Fruit fly (Drosophila melanogaster) whole organism, embryonic: ENCODE data around the gene CG9240.

ENCODE experiments used
- Ada2b ChIP-seq: fragments of 200-800 bp; sonication (Bioruptor generic); IDR thresholded peaks from 2 replicates; pipeline ENCODE4 v1.3.6; 2022; ENCODE audit warnings: missing biosample characterization, missing genetic modification characterization
- CG11085 ChIP-seq: fragments of 200-800 bp; sonication (Bioruptor generic); IDR thresholded peaks from 2 replicates; pipeline ENCODE4 v1.3.6; 2022; ENCODE audit warnings: missing biosample characterization, missing genetic modification characterization
- CG13296 ChIP-seq: fragments of 200-800 bp; sonication (Bioruptor generic); optimal IDR thresholded peaks from 3 replicates; lab custom pipeline; 2018; ENCODE audit warnings: missing biosample characterization, mild to moderate bottlenecking, missing genetic modification characterization
- CG15011 ChIP-seq: fragments of 200-800 bp; sonication (Bioruptor generic); optimal IDR thresholded peaks from 3 replicates; lab custom pipeline; 2018; ENCODE audit warnings: missing biosample characterization, mild to moderate bottlenecking, missing genetic modification characterization
- CG15073 ChIP-seq: fragments of 200-800 bp; sonication (Bioruptor generic); optimal IDR thresholded peaks from 2 replicates; lab custom pipeline; 2016; ENCODE audit warnings: missing biosample characterization, missing genetic modification characterization
- CG3163 ChIP-seq: fragments of 200-800 bp; sonication (Bioruptor generic); optimal IDR thresholded peaks from 3 replicates; lab custom pipeline; 2016; ENCODE audit warnings: missing biosample characterization, missing genetic modification characterization
- CG32767 ChIP-seq: fragments of 200-800 bp; sonication (Bioruptor generic); IDR thresholded peaks from 2 replicates; pipeline ENCODE4 v1.3.6; 2022; ENCODE audit warnings: missing biosample characterization, missing genetic modification characterization
- CG33213 ChIP-seq: fragments of 200-800 bp; sonication (Bioruptor generic); optimal IDR thresholded peaks from 3 replicates; lab custom pipeline; 2016; ENCODE audit warnings: missing biosample characterization, missing genetic modification characterization
- CG3407 ChIP-seq: fragments of 200-800 bp; sonication (Bioruptor generic); optimal IDR thresholded peaks from 2 replicates; lab custom pipeline; 2018; ENCODE audit warnings: missing biosample characterization, mild to moderate bottlenecking, missing genetic modification characterization
- CG34224 ChIP-seq: fragments of 200-800 bp; sonication (Bioruptor generic); IDR thresholded peaks from 3 replicates; pipeline ENCODE4 v1.3.6; 2022; ENCODE audit warnings: missing biosample characterization, missing genetic modification characterization; ENCODE audit not compliant: partially characterized antibody
- CG42726 ChIP-seq: fragments of 200-800 bp; sonication (Bioruptor generic); IDR thresholded peaks from 2 replicates; pipeline ENCODE4 v1.3.6; 2022; ENCODE audit warnings: missing biosample characterization, missing genetic modification characterization; ENCODE audit not compliant: partially characterized antibody
- CG4282 ChIP-seq: fragments of 200-800 bp; sonication (Bioruptor generic); optimal IDR thresholded peaks from 2 replicates; lab custom pipeline; 2016; ENCODE audit warnings: missing biosample characterization, missing genetic modification characterization
- CG4617 ChIP-seq: fragments of 200-800 bp; sonication (Bioruptor generic); optimal IDR thresholded peaks from 3 replicates; lab custom pipeline; 2016; ENCODE audit warnings: missing biosample characterization, missing genetic modification characterization, borderline replicate concordance
- CG4730 ChIP-seq: fragments of 200-800 bp; sonication (Bioruptor generic); IDR thresholded peaks from 2 replicates; pipeline ENCODE4 v1.3.6; 2022; ENCODE audit warnings: missing biosample characterization, missing genetic modification characterization
- CG8359 ChIP-seq: fragments of 200-800 bp; sonication (Bioruptor generic); optimal IDR thresholded peaks from 2 replicates; lab custom pipeline; 2017; ENCODE audit warnings: missing biosample characterization, mild to moderate bottlenecking, missing genetic modification characterization, borderline replicate concordance
- CoRest ChIP-seq: fragments of 200-800 bp; sonication (Bioruptor generic); optimal IDR thresholded peaks from 3 replicates; lab custom pipeline; 2018; ENCODE audit warnings: missing biosample characterization, mild to moderate bottlenecking, missing genetic modification characterization, moderate library complexity
- Dbx ChIP-seq: fragments of 200-800 bp; sonication (Bioruptor generic); IDR thresholded peaks from 3 replicates; pipeline ENCODE4 v1.3.6; 2022; ENCODE audit warnings: missing biosample characterization, missing genetic modification characterization
- Gsc ChIP-seq: fragments of 200-800 bp; sonication (Bioruptor generic); IDR thresholded peaks from 2 replicates; pipeline ENCODE4 v1.3.6; 2022; ENCODE audit warnings: missing biosample characterization, missing genetic modification characterization
- Hmr ChIP-seq: fragments of 200-800 bp; sonication (Bioruptor generic); optimal IDR thresholded peaks from 3 replicates; lab custom pipeline; 2017; ENCODE audit warnings: mild to moderate bottlenecking, missing biosample characterization, missing genetic modification reagents, missing genetic modification characterization
- Lhr ChIP-seq: fragments of 200-800 bp; sonication (Bioruptor generic); optimal IDR thresholded peaks from 3 replicates; lab custom pipeline; 2017; ENCODE audit warnings: mild to moderate bottlenecking, missing biosample characterization, missing genetic modification reagents, missing genetic modification characterization
- Lpt ChIP-seq: fragments of >200 bp; optimal IDR thresholded peaks from 2 replicates; lab custom pipeline; 2018; ENCODE audit warnings: missing biosample characterization, missing genetic modification characterization
- MTF-1 ChIP-seq: fragments of 200-800 bp; sonication (Bioruptor generic); optimal IDR thresholded peaks from 2 replicates; lab custom pipeline; 2018; ENCODE audit warnings: missing biosample characterization, mild to moderate bottlenecking, missing genetic modification characterization, borderline replicate concordance
- Mad ChIP-seq: fragments of 200-800 bp; sonication (Bioruptor generic); optimal IDR thresholded peaks from 2 replicates; lab custom pipeline; 2016; ENCODE audit warnings: missing biosample characterization, missing genetic modification characterization
- NC2β ChIP-seq: fragments of 200-800 bp; sonication (Bioruptor generic); optimal IDR thresholded peaks from 2 replicates; lab custom pipeline; 2016; ENCODE audit warnings: missing biosample characterization, missing genetic modification characterization
- NfI ChIP-seq: fragments of 200-800 bp; sonication (Bioruptor generic); optimal IDR thresholded peaks from 3 replicates; lab custom pipeline; 2018; ENCODE audit warnings: missing biosample characterization, mild to moderate bottlenecking, missing genetic modification characterization, moderate library complexity
- Sry-β ChIP-seq: fragments of 200-800 bp; sonication (Bioruptor generic); optimal IDR thresholded peaks from 2 replicates; lab custom pipeline; 2018; ENCODE audit warnings: missing biosample characterization, mild to moderate bottlenecking, missing genetic modification characterization, moderate library complexity
- Taf1 ChIP-seq: fragments of 200-800 bp; sonication (Bioruptor generic); IDR thresholded peaks from 2 replicates; pipeline ENCODE4 v1.3.6; 2022; ENCODE audit warnings: missing biosample characterization, missing genetic modification characterization
- Vsx1 ChIP-seq: fragments of 200-800 bp; sonication (Bioruptor generic); optimal IDR thresholded peaks from 2 replicates; lab custom pipeline; 2017; ENCODE audit warnings: missing biosample characterization, mild to moderate bottlenecking, missing genetic modification characterization, missing genetic modification reagents
- Xbp1 ChIP-seq: fragments of 200-800 bp; sonication (Bioruptor generic); optimal IDR thresholded peaks from 3 replicates; lab custom pipeline; 2016; ENCODE audit warnings: missing biosample characterization, mild to moderate bottlenecking, missing genetic modification characterization
- ab ChIP-seq: fragments of 200-800 bp; sonication (Bioruptor generic); optimal IDR thresholded peaks from 2 replicates; lab custom pipeline; 2016; ENCODE audit warnings: missing biosample characterization, missing genetic modification characterization
- bab2 ChIP-seq: fragments of 200-800 bp; sonication (Bioruptor generic); optimal IDR thresholded peaks from 2 replicates; lab custom pipeline; 2016; ENCODE audit warnings: missing biosample characterization, missing genetic modification characterization
- cg ChIP-seq: fragments of 200-800 bp; sonication (Bioruptor generic); optimal IDR thresholded peaks from 3 replicates; lab custom pipeline; 2019; ENCODE audit warnings: missing biosample characterization, mild to moderate bottlenecking, missing genetic modification characterization, moderate library complexity
- chif ChIP-seq, 2 experiments: fragments of 200-800 bp; sonication (Bioruptor generic); optimal IDR thresholded peaks; 3 replicates each; lab custom pipeline; 2016; ENCODE audit warnings: missing biosample characterization in 2 of 2, missing genetic modification characterization in 2 of 2
- chn ChIP-seq: fragments of 200-800 bp; sonication (Bioruptor generic); optimal IDR thresholded peaks from 2 replicates; lab custom pipeline; 2016; ENCODE audit warnings: missing biosample characterization, missing genetic modification characterization
- cwo ChIP-seq: fragments of 200-800 bp; sonication (Bioruptor generic); optimal IDR thresholded peaks from 3 replicates; lab custom pipeline; 2017; ENCODE audit warnings: missing biosample characterization, missing genetic modification characterization, mild to moderate bottlenecking, moderate library complexity, missing genetic modification reagents
- dati ChIP-seq: fragments of 200-800 bp; sonication (Bioruptor generic); IDR thresholded peaks from 2 replicates; pipeline ENCODE4 v1.3.6; 2022; ENCODE audit warnings: missing biosample characterization, missing genetic modification characterization
- eve ChIP-seq, 2 experiments: fragments of >200 bp; optimal IDR thresholded peaks; 2 replicates each; lab custom pipeline; 2017; ENCODE audit warnings: missing biosample characterization in 2 of 2, missing genetic modification characterization in 2 of 2
- ewg ChIP-seq: fragments of 200-800 bp; sonication (Bioruptor generic); optimal IDR thresholded peaks from 3 replicates; lab custom pipeline; 2017; ENCODE audit warnings: mild to moderate bottlenecking, missing biosample characterization, missing genetic modification reagents, missing genetic modification characterization
- insv ChIP-seq, 2 experiments: fragments of 200-800 bp; sonication (Bioruptor generic); optimal IDR thresholded peaks; 3 replicates each; lab custom pipeline; 2016 to 2018; ENCODE audit warnings: missing biosample characterization in 2 of 2, missing genetic modification characterization in 2 of 2
- kay ChIP-seq: fragments of 200-800 bp; sonication (Bioruptor generic); optimal IDR thresholded peaks from 2 replicates; lab custom pipeline; 2016; ENCODE audit warnings: missing biosample characterization, missing genetic modification characterization
- lab ChIP-seq: fragments of 200-800 bp; sonication (Bioruptor generic); optimal IDR thresholded peaks from 3 replicates; lab custom pipeline; 2017; ENCODE audit warnings: missing biosample characterization, missing genetic modification characterization, mild to moderate bottlenecking, moderate library complexity, missing genetic modification reagents
- mirr ChIP-seq: fragments of 200-800 bp; sonication (Bioruptor generic); optimal IDR thresholded peaks from 3 replicates; lab custom pipeline; 2018; ENCODE audit warnings: missing biosample characterization, mild to moderate bottlenecking, missing genetic modification characterization
- odd ChIP-seq: fragments of 200-800 bp; sonication (Bioruptor generic); optimal IDR thresholded peaks from 2 replicates; lab custom pipeline; 2017; ENCODE audit warnings: missing biosample characterization, mild to moderate bottlenecking, missing genetic modification characterization
- pfk ChIP-seq: fragments of 200-800 bp; sonication (Bioruptor generic); optimal IDR thresholded peaks from 2 replicates; lab custom pipeline; 2018; ENCODE audit warnings: missing biosample characterization, mild to moderate bottlenecking, missing genetic modification characterization, moderate library complexity
- phol ChIP-seq: fragments of 200-800 bp; sonication (Bioruptor generic); optimal IDR thresholded peaks from 3 replicates; lab custom pipeline; 2018; ENCODE audit warnings: missing biosample characterization, mild to moderate bottlenecking, missing genetic modification characterization, moderate library complexity
- rib ChIP-seq: fragments of 200-800 bp; sonication (Bioruptor generic); IDR thresholded peaks from 2 replicates; pipeline ENCODE4 v1.3.6; 2022; ENCODE audit warnings: missing biosample characterization, missing genetic modification characterization
- sens ChIP-seq: fragments of 200-800 bp; sonication (Bioruptor generic); peaks from one replicate; lab custom pipeline; 2016; ENCODE audit warnings: missing biosample characterization, missing genetic modification characterization
- sens-2 ChIP-seq: fragments of 200-800 bp; sonication (Bioruptor generic); IDR thresholded peaks from 2 replicates; pipeline ENCODE4 v1.3.6; 2022; ENCODE audit warnings: missing biosample characterization, missing genetic modification characterization
- tll ChIP-seq, 2 experiments: fragments of 200-800 bp in 1 of 2; fragments of >200 bp in 1 of 2; sonication (Bioruptor generic) in 1 of 2; optimal IDR thresholded peaks; 2 replicates each; lab custom pipeline; 2017 to 2019; ENCODE audit warnings: missing biosample characterization in 2 of 2, missing genetic modification characterization in 2 of 2, mild to moderate bottlenecking in 1 of 2, moderate library complexity in 1 of 2
- tx ChIP-seq: fragments of 200-800 bp; sonication (Bioruptor generic); optimal IDR thresholded peaks from 2 replicates; lab custom pipeline; 2016; ENCODE audit warnings: missing biosample characterization, missing genetic modification characterization

CG9240 gene

DNA sequence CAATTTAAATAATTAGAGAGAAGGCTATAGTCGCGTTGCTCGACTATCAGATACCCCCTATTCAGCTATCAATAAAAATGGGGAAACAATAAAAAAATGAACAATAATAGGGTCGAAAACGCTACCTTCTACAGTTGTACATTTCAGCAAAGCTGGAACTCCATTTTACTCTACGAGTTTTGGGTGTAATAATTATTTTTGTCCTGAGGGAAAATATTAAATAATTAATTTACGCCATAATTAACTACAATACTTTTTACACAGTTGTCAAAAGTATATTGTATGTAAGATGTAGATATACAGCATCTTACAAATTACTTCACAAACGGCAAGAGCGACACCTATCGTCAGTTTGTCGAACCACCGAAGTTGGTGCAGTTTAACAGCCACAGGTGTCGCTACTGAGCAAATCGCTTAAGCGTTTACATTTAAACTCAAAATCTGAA, 47.7 kb downstream of the CG9240 start (continued):
- TF ChIP-seq Ada2b (GFP tag; lab: Robert Waterston, UW) (no peak), chn (GFP tag; lab: Kevin White, UChicago) (no peak), Taf1 (GFP tag; lab: Robert Waterston, UW) (0 out of 2 replicates have a peak, but pooled peaks have one; percentile 16), rib (no peak), CoRest (tag; lab: Kevin White, UChicago) (peak; percentile 44), CG15011 (GFP tag; lab: Kevin White, UChicago) (no peak), CG8359 (GFP tag; lab: Kevin White, UChicago) (no peak), dati (GFP tag; lab: Robert Waterston, UW) (no peak), CG32767 (GFP tag; lab: Robert Waterston, UW) (no peak), Lhr (GFP tag; lab: Kevin White, UChicago) (peak; percentile 60), cg (GFP tag; lab: Kevin White, UChicago) (no peak), tll (GFP tag; optimal IDR thresholded peaks at IDR 0.05; lab: Kevin White, UChicago) (no peak), CG3407 (GFP tag; lab: Kevin White, UChicago) (no peak), CG33213 (GFP tag; lab: Kevin White, UChicago) (peak; percentile 50), CG42726 (GFP tag; lab: Robert Waterston, UW) (peak; percentile 60), cwo (no peak), CG3163 (GFP tag; lab: Kevin White, UChicago) (no peak), Mad (GFP tag; lab: Kevin White, UChicago) (peak; percentile 26), CG15073 (GFP tag; lab: Kevin White, UChicago) (no peak), Dbx (GFP tag; lab: Robert Waterston, UW) (0 out of 3 replicates have a peak, but pooled peaks have one; percentile 48), sens-2 (no peak), phol (tag; lab: Kevin White, UChicago) (peak; percentile 41), tx (GFP tag; lab: Kevin White, UChicago) (no peak), mirr (GFP tag; lab: Kevin White, UChicago) (no peak), CG13296 (no peak), lab (GFP tag; lab: Kevin White, UChicago) (no peak), kay (GFP tag; lab: Kevin White, UChicago) (no peak), CG4730 (GFP tag; lab: Robert Waterston, UW) (peak; percentile 26; the same call in 1 of the 2 replicates), Vsx1 (GFP tag; lab: Kevin White, UChicago) (peak; percentile 78), Gsc (GFP tag; lab: Robert Waterston, UW) (no peak), chif (GFP tag; optimal IDR thresholded peaks at IDR 0.05; lab: Kevin White, UChicago) (peak in 1 of 2 experiments; percentile 48), CG11085 (GFP tag; lab: Robert Waterston, UW) (0 out of 2 replicates have a peak, but pooled peaks have one; percentile 35), ewg (GFP tag; lab: Kevin White, UChicago) (no peak), Hmr (GFP tag; lab: Kevin White, UChicago) (peak; percentile 45), CG4282 (GFP tag; lab: Kevin White, UChicago) (no peak), insv (GFP tag; optimal IDR thresholded peaks at IDR 0.05; lab: Kevin White, UChicago) (peak in 1 of 2 experiments; percentile 4), odd (GFP tag; lab: Kevin White, UChicago) (no peak), sens (GFP tag; lab: Kevin White, UChicago) (peak; percentile 11), NfI (GFP tag; lab: Kevin White, UChicago) (peak; percentile 51), eve (GFP tag; optimal IDR thresholded peaks at IDR 0.05; lab: Kevin White, UChicago) (no peak), Sry-β (no peak), bab2 (no peak), CG34224 (GFP tag; lab: Robert Waterston, UW) (peak; percentile 65; the same call in 1 of the 3 replicates), Lpt (no peak), ab (no peak), NC2β (no peak), pfk (GFP tag; lab: Kevin White, UChicago) (no peak), Xbp1 (GFP tag; lab: Kevin White, UChicago) (peak; percentile 68), CG4617 (GFP tag; lab: Kevin White, UChicago) (no peak), MTF-1 (GFP tag; lab: Kevin White, UChicago) (no peak)
